Worm (Caenorhabditis elegans) whole organism, young adult: ENCODE data around the gene skr-17.

ENCODE experiments used
- B0035.1 ChIP-seq: sonication (generic microtip); optimal IDR thresholded peaks from 2 replicates; lab custom pipeline; 2016; ENCODE audit warnings: missing genetic modification characterization, mild to moderate bottlenecking, missing compliant biosample characterization, missing genotype, missing genetic modification reagents
- B0261.1 ChIP-seq: sonication (generic microtip); optimal IDR thresholded peaks from 2 replicates; lab custom pipeline; 2016; ENCODE audit warnings: mild to moderate bottlenecking, missing genetic modification characterization, moderate library complexity, missing compliant biosample characterization
- F22D6.2 ChIP-seq: sonication (generic microtip); optimal IDR thresholded peaks from 2 replicates; lab custom pipeline; 2016; ENCODE audit warnings: mild to moderate bottlenecking, missing genetic modification characterization, missing compliant biosample characterization
- F23B12.7 ChIP-seq: sonication (generic microtip); optimal IDR thresholded peaks from 2 replicates; lab custom pipeline; 2017; ENCODE audit warnings: missing genetic modification characterization, mild to moderate bottlenecking, missing compliant biosample characterization, antibody characterized with exemption, moderate library complexity; ENCODE audit not compliant: insufficient read depth
- F37B4.10 ChIP-seq: fragments of 200-800 bp; sonication (Bioruptor generic); IDR thresholded peaks from 2 replicates; pipeline ENCODE4 v1.3.6; 2022; ENCODE audit warnings: missing genetic modification characterization, missing compliant biosample characterization
- F55B11.4 ChIP-seq: sonication (generic microtip); optimal IDR thresholded peaks from 2 replicates; lab custom pipeline; 2016; ENCODE audit warnings: missing compliant biosample characterization, missing genetic modification characterization, borderline replicate concordance; ENCODE audit not compliant: insufficient read depth
- F57C9.4 ChIP-seq: sonication (generic microtip); optimal IDR thresholded peaks from 2 replicates; lab custom pipeline; 2017; ENCODE audit warnings: mild to moderate bottlenecking, missing genetic modification characterization, missing compliant biosample characterization
- Y53G8AR.9 ChIP-seq: fragments of 200-800 bp; sonication (Bioruptor generic); conservative IDR thresholded peaks from 2 replicates; pipeline ENCODE4 v1.3.6; 2022; ENCODE audit warnings: missing genetic modification reagents, missing genetic modification characterization, missing compliant biosample characterization
- Y56A3A.18 ChIP-seq: fragments of 200-800 bp; sonication (Bioruptor generic); IDR thresholded peaks from 2 replicates; pipeline ENCODE4 v1.3.6; 2022; ENCODE audit warnings: missing genetic modification reagents, missing genetic modification characterization, missing compliant biosample characterization
- Y67H2A.10 ChIP-seq: fragments of 200-800 bp; sonication (Bioruptor generic); conservative IDR thresholded peaks from 2 replicates; pipeline ENCODE4 v1.3.6; 2022; ENCODE audit warnings: missing genetic modification reagents, missing genetic modification characterization, missing compliant biosample characterization
- Y95B8A.8 ChIP-seq: fragments of 200-800 bp; sonication (Bioruptor generic); IDR thresholded peaks from 2 replicates; pipeline ENCODE4 v1.3.6; 2022; ENCODE audit warnings: missing genetic modification reagents, missing genetic modification characterization, missing compliant biosample characterization
- akir-1 ChIP-seq: fragments of 200-800 bp; sonication (Bioruptor generic); optimal IDR thresholded peaks from 2 replicates; lab custom pipeline; 2018; ENCODE audit warnings: mild to moderate bottlenecking, missing genetic modification characterization, moderate library complexity, missing compliant biosample characterization
- ama-1 ChIP-seq, 3 experiments: fragments of 150-350 bp in 1 of 3; sonication (generic microtip) in 2 of 3; optimal IDR thresholded peaks; 2 replicates each; lab custom pipeline; 2014 to 2018; ENCODE audit warnings: missing biosample characterization in 2 of 3, missing genetic modification characterization in 2 of 3, missing genetic modification reagents in 2 of 3
- attf-6 ChIP-seq: fragments of 200-800 bp; sonication (Bioruptor generic); IDR thresholded peaks from 2 replicates; pipeline ENCODE4 v1.3.6; 2022; ENCODE audit warnings: missing genetic modification reagents, missing genetic modification characterization, missing compliant biosample characterization
- ccch-3 ChIP-seq: fragments of 200-800 bp; sonication (Bioruptor generic); optimal IDR thresholded peaks from 2 replicates; lab custom pipeline; 2018; ENCODE audit warnings: mild to moderate bottlenecking, missing genetic modification characterization, missing compliant biosample characterization
- cebp-2 ChIP-seq: fragments of 200-800 bp; sonication (Bioruptor generic); IDR thresholded peaks from 2 replicates; pipeline ENCODE4 v1.3.6; 2022; ENCODE audit warnings: missing genetic modification characterization, missing compliant biosample characterization
- ceh-58 ChIP-seq: fragments of 200-800 bp; sonication (Bioruptor generic); IDR thresholded peaks from 2 replicates; pipeline ENCODE4 v1.3.6; 2022; ENCODE audit warnings: missing genetic modification characterization, missing compliant biosample characterization
- die-1 ChIP-seq: sonication (generic microtip); optimal IDR thresholded peaks from 2 replicates; lab custom pipeline; 2016; ENCODE audit warnings: missing genotype, mild to moderate bottlenecking, missing genetic modification characterization, missing compliant biosample characterization
- dox-1 ChIP-seq: fragments of 200-800 bp; sonication (Bioruptor generic); IDR thresholded peaks from 2 replicates; pipeline ENCODE4 v1.3.6; 2022; ENCODE audit warnings: missing genetic modification reagents, missing genetic modification characterization, missing compliant biosample characterization
- efl-1 ChIP-seq: fragments of 150-350 bp; optimal IDR thresholded peaks from 2 replicates; lab custom pipeline; 2014; ENCODE audit warnings: missing biosample characterization, missing genetic modification reagents, missing genetic modification characterization
- egl-18 ChIP-seq: fragments of 200-800 bp; sonication (Bioruptor generic); IDR thresholded peaks from 2 replicates; pipeline ENCODE4 v1.3.6; 2022; ENCODE audit warnings: missing genetic modification reagents, missing genetic modification characterization, missing compliant biosample characterization
- egl-44 ChIP-seq: fragments of 200-800 bp; sonication (Bioruptor generic); IDR thresholded peaks from 2 replicates; pipeline ENCODE4 v1.3.6; 2022; ENCODE audit warnings: missing genetic modification reagents, missing genetic modification characterization, missing compliant biosample characterization
- gei-17 ChIP-seq: fragments of 200-800 bp; sonication (Bioruptor generic); optimal IDR thresholded peaks from 2 replicates; lab custom pipeline; 2018; ENCODE audit warnings: mild to moderate bottlenecking, missing genetic modification characterization, missing compliant biosample characterization
- hmg-1.2 ChIP-seq: fragments of 200-800 bp; sonication (Bioruptor generic); IDR thresholded peaks from 2 replicates; pipeline ENCODE4 v1.3.6; 2022; ENCODE audit warnings: missing genetic modification reagents, missing genetic modification characterization, missing compliant biosample characterization
- lag-1 ChIP-seq: fragments of 200-800 bp; sonication (Bioruptor generic); IDR thresholded peaks from 2 replicates; pipeline ENCODE4 v1.3.6; 2022; ENCODE audit warnings: missing genetic modification reagents, missing genetic modification characterization, missing compliant biosample characterization
- lin-26 ChIP-seq: fragments of 200-800 bp; sonication (Bioruptor generic); IDR thresholded peaks from 2 replicates; pipeline ENCODE4 v1.3.6; 2022; ENCODE audit warnings: missing genetic modification reagents, missing genetic modification characterization, missing compliant biosample characterization
- lsy-27 ChIP-seq: sonication (generic microtip); optimal IDR thresholded peaks from 2 replicates; lab custom pipeline; 2017; ENCODE audit warnings: missing genetic modification characterization, mild to moderate bottlenecking, missing compliant biosample characterization, antibody characterized with exemption, missing genotype, borderline replicate concordance; ENCODE audit not compliant: insufficient read depth
- madf-3 ChIP-seq: fragments of 200-800 bp; sonication (Bioruptor generic); IDR thresholded peaks from 2 replicates; pipeline ENCODE4 v1.3.6; 2022; ENCODE audit warnings: missing genetic modification reagents, missing genetic modification characterization, missing compliant biosample characterization
- nhr-179 ChIP-seq: sonication (generic microtip); optimal IDR thresholded peaks from 2 replicates; lab custom pipeline; 2016; ENCODE audit warnings: mild to moderate bottlenecking, missing genetic modification characterization, missing compliant biosample characterization
- nhr-27 ChIP-seq: fragments of 200-800 bp; sonication (Bioruptor generic); optimal IDR thresholded peaks from 2 replicates; lab custom pipeline; 2018; ENCODE audit warnings: mild to moderate bottlenecking, missing genetic modification characterization, moderate library complexity, missing compliant biosample characterization
- nhr-80 ChIP-seq: sonication (generic microtip); optimal IDR thresholded peaks from 2 replicates; lab custom pipeline; 2016; ENCODE audit warnings: missing genetic modification characterization, missing compliant biosample characterization
- nhr-90 ChIP-seq: sonication (generic microtip); optimal IDR thresholded peaks from 2 replicates; lab custom pipeline; 2016; ENCODE audit warnings: missing genotype, mild to moderate bottlenecking, missing genetic modification characterization, missing compliant biosample characterization
- tbp1 ChIP-seq: fragments of 200-800 bp; sonication (Bioruptor generic); optimal IDR thresholded peaks from 2 replicates; lab custom pipeline; 2018; ENCODE audit warnings: mild to moderate bottlenecking, missing genetic modification characterization, missing compliant biosample characterization
- zfh-2 ChIP-seq: fragments of 200-800 bp; sonication (Bioruptor generic); conservative IDR thresholded peaks from 2 replicates; pipeline ENCODE4 v1.3.6; 2022; ENCODE audit warnings: missing genetic modification reagents, missing genetic modification characterization, missing compliant biosample characterization
- ztf-25 ChIP-seq: fragments of 200-800 bp; sonication (Bioruptor generic); IDR thresholded peaks from 2 replicates; pipeline ENCODE4 v1.3.6; 2022; ENCODE audit warnings: missing genetic modification reagents, missing genetic modification characterization, missing compliant biosample characterization
- ztf-3 ChIP-seq: fragments of 200-800 bp; sonication (Bioruptor generic); optimal IDR thresholded peaks from 2 replicates; lab custom pipeline; 2018; ENCODE audit warnings: mild to moderate bottlenecking, missing genetic modification characterization, missing compliant biosample characterization

skr-17 gene

DNA sequence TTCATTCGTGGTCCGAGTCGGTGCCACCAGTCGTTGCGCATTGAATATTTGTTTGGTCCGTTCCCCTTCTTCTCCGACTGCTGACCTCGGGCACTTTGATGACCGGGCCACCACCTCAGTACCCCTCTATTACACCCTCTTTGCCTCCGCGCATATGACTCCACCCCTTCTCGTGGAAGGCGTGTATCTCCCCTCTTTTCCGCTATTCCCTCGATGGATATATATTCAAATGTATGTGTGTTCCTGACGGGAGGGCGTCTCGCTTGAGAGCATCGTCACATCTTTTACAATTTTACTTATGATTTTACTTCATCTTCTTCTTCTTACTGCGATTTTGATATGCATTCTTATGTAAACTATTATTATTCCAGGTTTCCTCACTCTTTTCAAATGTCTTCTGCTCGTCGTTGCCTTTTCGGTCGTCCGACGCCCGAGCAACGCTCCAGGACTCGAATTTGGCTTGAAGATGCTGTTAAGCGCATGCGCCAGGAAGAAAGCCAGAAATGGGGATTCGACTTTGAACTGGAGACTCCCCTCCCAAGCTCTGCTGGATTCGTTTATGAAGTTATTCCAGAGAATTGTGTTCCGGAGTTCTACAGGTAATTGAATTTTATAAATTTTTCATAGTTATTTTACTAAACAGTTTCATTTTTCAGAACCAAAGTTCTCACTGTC is 27.7 kb downstream of the skr-17 start, which contains the start of gene cki-1:
cki-1 (plus strand) TSS at position 372 of the 675 bp plus-strand sequence.
- peak; percentile 42; the same call in 1 of the 2 replicates for TF ChIP-seq zfh-2 (GFP tag; lab: Robert Waterston, UW)
- TF ChIP-seq F37B4.10 (GFP tag; lab: Robert Waterston, UW), result no peak

DNA sequence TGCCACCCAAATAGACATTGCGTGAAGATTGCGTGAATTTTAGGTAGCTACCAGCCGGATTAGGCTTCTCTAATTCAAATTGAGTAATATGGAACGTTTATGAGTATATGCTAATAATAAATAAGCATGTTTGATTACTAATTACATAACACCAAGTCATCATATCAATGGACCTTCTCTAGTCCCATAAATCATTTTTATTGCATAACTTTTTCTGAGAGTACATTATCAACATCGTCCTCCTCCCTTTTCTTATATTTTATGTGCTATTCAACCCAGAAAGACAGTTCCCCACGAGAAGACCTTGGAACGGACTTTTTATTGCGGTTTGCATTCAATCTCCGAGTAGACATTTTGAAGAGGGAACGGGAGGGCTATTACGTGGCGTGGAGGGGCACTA is 29.0 kb downstream of the skr-17 start:
- TF ChIP-seq F22D6.2 (no peak), Y56A3A.18 (GFP tag; lab: Robert Waterston, UW) (0 out of 2 replicates have a peak, but pooled peaks have one; percentile 19), B0261.1 (no peak), lsy-27 (tag; lab: Kevin White, UChicago) (no peak), attf-6 (GFP tag; lab: Robert Waterston, UW) (no peak), Y67H2A.10 (GFP tag; lab: Robert Waterston, UW) (no peak), Y95B8A.8 (GFP tag; lab: Robert Waterston, UW) (no peak), egl-18 (no peak)
- TF ChIP-seq, all 124 proteins: peak for 1

DNA sequence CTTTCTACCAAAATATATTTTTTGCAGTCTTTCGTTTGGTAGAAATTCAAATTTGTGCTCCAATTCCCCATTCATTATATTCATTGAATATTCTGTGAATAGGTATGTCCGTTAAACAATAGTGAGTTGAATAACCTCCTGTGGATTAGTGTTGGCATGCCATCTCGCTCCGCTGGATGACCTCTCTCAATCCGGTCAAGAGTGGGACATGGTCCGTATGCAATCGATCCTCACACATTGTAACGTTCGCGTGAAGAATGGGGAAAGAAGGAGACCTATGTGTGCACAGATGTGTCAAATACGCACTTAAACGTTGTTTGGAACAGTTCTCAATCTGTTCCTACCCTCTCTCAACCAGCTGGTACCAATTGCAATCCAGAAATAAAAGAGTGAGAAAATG is 29.9 kb downstream of the skr-17 start:
- no peak for TF ChIP-seq gei-17 (GFP tag; lab: Kevin White, UChicago)
- TF ChIP-seq ztf-25 (GFP tag; lab: Robert Waterston, UW), result no peak
- no peak for TF ChIP-seq lsy-27 (tag; lab: Kevin White, UChicago)
- no peak for TF ChIP-seq egl-44 (GFP tag; lab: Robert Waterston, UW)
- no peak for TF ChIP-seq nhr-179 (tag; lab: Kevin White, UChicago)
- no peak for TF ChIP-seq dox-1
- no peak for TF ChIP-seq F57C9.4 (tag; lab: Kevin White, UChicago)
- TF ChIP-seq ccch-3 (GFP tag; lab: Kevin White, UChicago), result no peak
- TF ChIP-seq tbp1 (GFP tag; lab: Kevin White, UChicago), result no peak
- no peak for TF ChIP-seq F22D6.2
- TF ChIP-seq F23B12.7 (tag; lab: Kevin White, UChicago), result no peak
- no peak for TF ChIP-seq ceh-58 (GFP tag; lab: Robert Waterston, UW)
- TF ChIP-seq F55B11.4 (tag; lab: Kevin White, UChicago), result no peak
- no peak for TF ChIP-seq madf-3 (GFP tag; lab: Robert Waterston, UW)
- TF ChIP-seq, all 124 proteins: peak for 0

DNA sequence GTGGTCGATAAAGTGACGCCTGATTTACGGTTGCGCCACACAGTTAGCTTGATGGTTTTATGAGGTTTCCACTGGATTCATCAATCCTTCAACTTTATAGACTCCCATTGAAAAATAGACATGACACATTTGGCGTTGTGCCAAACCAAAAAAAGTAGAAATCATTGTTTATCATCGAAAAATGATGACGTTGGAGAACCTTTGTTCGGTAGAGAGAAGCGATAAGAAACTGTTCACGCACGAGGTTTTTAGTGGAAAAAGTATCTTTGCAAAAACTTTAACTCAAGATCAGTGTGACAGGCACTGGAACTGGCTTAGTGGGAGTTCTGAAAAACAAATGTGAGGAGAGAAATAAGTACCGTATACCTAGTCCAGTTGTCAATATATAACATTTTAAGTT is 30.3 kb downstream of the skr-17 start:
- no peak for TF ChIP-seq cebp-2 (GFP tag; lab: Robert Waterston, UW)
- TF ChIP-seq nhr-80 (tag; lab: Kevin White, UChicago), result peak; percentile 34

DNA sequence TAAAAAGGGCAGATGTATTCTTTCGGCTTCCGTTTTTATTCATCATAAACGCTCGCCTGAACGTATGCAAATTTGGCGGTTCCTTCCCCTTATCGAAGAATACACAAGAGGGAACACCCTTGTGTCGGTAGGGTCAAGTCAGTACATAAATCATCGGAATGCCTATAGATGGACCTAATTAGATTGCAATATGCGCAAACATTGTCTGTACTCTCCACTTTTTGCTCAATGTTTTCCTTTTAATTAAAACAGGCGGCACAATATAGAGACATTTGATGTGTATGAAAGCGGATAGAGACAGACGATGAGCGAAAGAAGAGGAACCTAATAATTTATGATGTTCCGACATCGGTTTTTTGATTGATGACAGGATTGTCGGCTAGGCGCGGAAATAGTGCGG is 30.9 kb downstream of the skr-17 start:
- TF ChIP-seq F57C9.4 (tag; lab: Kevin White, UChicago), result no peak
- no peak for TF ChIP-seq die-1 (tag; lab: Kevin White, UChicago)
- no peak for TF ChIP-seq attf-6 (GFP tag; lab: Robert Waterston, UW)
- TF ChIP-seq lag-1, result no peak
- TF ChIP-seq ztf-25 (GFP tag; lab: Robert Waterston, UW), result no peak
- TF ChIP-seq hmg-1.2 (GFP tag; lab: Robert Waterston, UW), result no peak
- no peak for TF ChIP-seq Y53G8AR.9 (GFP tag; lab: Robert Waterston, UW)
- TF ChIP-seq B0035.1, result no peak
- no peak for TF ChIP-seq akir-1 (GFP tag; lab: Kevin White, UChicago)
- no peak for TF ChIP-seq nhr-90 (tag; lab: Kevin White, UChicago)
- no peak for TF ChIP-seq egl-44 (GFP tag; lab: Robert Waterston, UW)
- TF ChIP-seq ama-1 (optimal IDR thresholded peaks at IDR 0.05; lab: Kevin White, UChicago), result no peak
- TF ChIP-seq ama-1 (GFP tag; optimal IDR thresholded peaks at IDR 0.05; lab: Kevin White, UChicago), result no peak
- no peak for TF ChIP-seq tbp1 (GFP tag; lab: Kevin White, UChicago)
- TF ChIP-seq efl-1 (GFP tag; lab: Kevin White, UChicago), result no peak
- no peak for TF ChIP-seq lin-26 (GFP tag; lab: Robert Waterston, UW)
- TF ChIP-seq Y56A3A.18 (GFP tag; lab: Robert Waterston, UW), result no peak
- TF ChIP-seq ztf-3 (GFP tag; lab: Kevin White, UChicago), result no peak
- no peak for TF ChIP-seq nhr-27 (tag; lab: Kevin White, UChicago)
